Worm (Caenorhabditis elegans): ENCODE data around the gene C18B10.6.

Gene C18B10.6

ce11 chrV:7525695-7526094, 44.8 kb upstream of the C18B10.6 start, which contains the start of gene C54F6.18:
TSS of gene C54F6.18 (plus strand) at chrV:7525995.
- TF ChIP-seq nhr-77 (tag; optimal IDR thresholded peaks at IDR 0.05) (no peak), mxl-2 (GFP tag; conservative IDR thresholded peaks at IDR 0.05) (no peak), ces-1 (GFP tag; optimal IDR thresholded peaks at IDR 0.05) (no peak), dmd-8 (GFP tag; IDR thresholded peaks at IDR 0.05) (no peak), T26A8.4 (GFP tag; IDR thresholded peaks at IDR 0.05) (no peak), ztf-11 (tag; optimal IDR thresholded peaks at IDR 0.05) (no peak), zfp-2 (tag; optimal IDR thresholded peaks at IDR 0.05) (no peak), nhr-111 (GFP tag; optimal IDR thresholded peaks at IDR 0.05) (no peak), daf-19 (GFP tag; conservative IDR thresholded peaks at IDR 0.05) (no peak), ceh-44 (GFP tag; IDR thresholded peaks at IDR 0.05) (no peak)

- TF ChIP-seq lin-13 (GFP tag; optimal IDR thresholded peaks at IDR 0.05) (no peak), daf-19 (GFP tag; conservative IDR thresholded peaks at IDR 0.05) (no peak), spr-1 (tag; optimal IDR thresholded peaks at IDR 0.05) (no peak), unc-130 (GFP tag; optimal IDR thresholded peaks at IDR 0.05) (no peak), daf-12 (tag; optimal IDR thresholded peaks at IDR 0.05) (no peak), hlh-11 (tag; optimal IDR thresholded peaks at IDR 0.05) (no peak), tra-1 (GFP tag; IDR thresholded peaks at IDR 0.05) (no peak), ztf-11 (tag; optimal IDR thresholded peaks at IDR 0.05) (no peak), snpc-1.2 (GFP tag; IDR thresholded peaks at IDR 0.05) (no peak), zip-11 (GFP tag; IDR thresholded peaks at IDR 0.05) (no peak), sdz-12 (GFP tag; optimal IDR thresholded peaks at IDR 0.05) (no peak), ceh-82 (tag; optimal IDR thresholded peaks at IDR 0.05) (no peak)
Observed at ce11 chrV:7524447-7524846, 43.6 kb upstream of the C18B10.6 start, which contains the start of gene C54F6.20. TSS of gene C54F6.20 (plus strand) at chrV:7524747.

ce11 chrV:7523392-7523791, 42.5 kb upstream of the C18B10.6 start, which contains the start of gene C54F6.6:
TSS of gene C54F6.6 (plus strand) at chrV:7523692.
- TF ChIP-seq D1046.2 (GFP tag; IDR thresholded peaks at IDR 0.05) (no peak), ceh-62 (tag; optimal IDR thresholded peaks at IDR 0.05) (no peak), Y75B8A.6 (GFP tag; IDR thresholded peaks at IDR 0.05) (no peak)

- TF ChIP-seq dmd-9 (GFP tag; IDR thresholded peaks at IDR 0.05) (no peak), pha-4 (GFP tag; IDR thresholded peaks at IDR 0.05) (no peak), pha-4 (tag; optimal IDR thresholded peaks at IDR 0.05) (no peak), Y75B8A.6 (GFP tag; IDR thresholded peaks at IDR 0.05) (no peak), lin-13 (GFP tag; optimal IDR thresholded peaks at IDR 0.05) (no peak), ceh-28 (tag; optimal IDR thresholded peaks at IDR 0.05) (no peak), lsy-2 (tag; optimal IDR thresholded peaks at IDR 0.05) (no peak), ceh-62 (tag; optimal IDR thresholded peaks at IDR 0.05) (no peak), zfp-2 (tag; optimal IDR thresholded peaks at IDR 0.05) (no peak)
Observed at ce11 chrV:7522279-7522678, 41.4 kb upstream of the C18B10.6 start, which contains the start of gene C54F6.15. TSS of gene C54F6.15 (minus strand) at chrV:7522379.

- TF ChIP-seq pqm-1 (tag; optimal IDR thresholded peaks at IDR 0.05) (peak; percentile 58), F49E8.2 (tag; optimal IDR thresholded peaks at IDR 0.05; ENCODE audit: borderline replicate concordance) (no peak), mxl-3 (GFP tag; optimal IDR thresholded peaks at IDR 0.05) (no peak), nhr-48 (tag; optimal IDR thresholded peaks at IDR 0.05) (peak; percentile 19), duxl-1 (tag; optimal IDR thresholded peaks at IDR 0.05; ENCODE audit: poor library complexity) (no peak), attf-4 (tag; optimal IDR thresholded peaks at IDR 0.05) (no peak), lir-3 (tag; optimal IDR thresholded peaks at IDR 0.05) (no peak), nhr-28 (tag; optimal IDR thresholded peaks at IDR 0.05) (peak; percentile 41), nhr-77 (tag; optimal IDR thresholded peaks at IDR 0.05) (peak; percentile 22), Y75B8A.6 (GFP tag; IDR thresholded peaks at IDR 0.05) (no peak), nhr-11 (tag; optimal IDR thresholded peaks at IDR 0.05) (no peak), dmd-9 (GFP tag; IDR thresholded peaks at IDR 0.05) (no peak), nhr-10 (tag; optimal IDR thresholded peaks at IDR 0.05) (no peak), ceh-32 (tag; optimal IDR thresholded peaks at IDR 0.05; ENCODE audit: poor library complexity) (no peak), lin-38 (GFP tag; IDR thresholded peaks at IDR 0.05) (no peak), fkh-10 (GFP tag; optimal IDR thresholded peaks at IDR 0.05) (no peak), ZK546.5 (tag; optimal IDR thresholded peaks at IDR 0.05) (no peak), lin-13 (GFP tag; optimal IDR thresholded peaks at IDR 0.05) (no peak), lin-1 (GFP tag; IDR thresholded peaks at IDR 0.05) (no peak), lsy-2 (tag; optimal IDR thresholded peaks at IDR 0.05) (no peak), lin-15B (tag; optimal IDR thresholded peaks at IDR 0.05) (no peak), zip-11 (GFP tag; IDR thresholded peaks at IDR 0.05) (no peak), mep-1 (tag; optimal IDR thresholded peaks at IDR 0.05) (no peak)
Observed at ce11 chrV:7521304-7521703, 40.5 kb upstream of the C18B10.6 start.

Data from whole organism, L4 larva.